Worm (Caenorhabditis elegans) whole organism, L2 larva: Measurements from ENCODE around the gene srd-17.

ENCODE experiments used
- ZK546.5 ChIP-seq: sonication (generic microtip); optimal IDR thresholded peaks from 2 replicates; lab custom pipeline; 2017; ENCODE audit warnings: missing biosample characterization, missing genetic modification characterization
- blmp-1 ChIP-seq: sonication (generic microtip); optimal IDR thresholded peaks from 2 replicates; lab custom pipeline; 2017; ENCODE audit warnings: missing genetic modification characterization, mild to moderate bottlenecking, missing compliant biosample characterization, antibody characterized with exemption, moderate library complexity; ENCODE audit not compliant: insufficient read depth
- nhr-11 ChIP-seq: fragments of 150-350 bp; optimal IDR thresholded peaks from 2 replicates; lab custom pipeline; 2014; ENCODE audit warnings: missing biosample characterization, missing genetic modification characterization
- nhr-12 ChIP-seq: fragments of 150-350 bp; optimal IDR thresholded peaks from 2 replicates; lab custom pipeline; 2014; ENCODE audit warnings: missing biosample characterization, missing genetic modification characterization
- nhr-23 ChIP-seq: fragments of 150-350 bp; optimal IDR thresholded peaks from 2 replicates; lab custom pipeline; 2014; ENCODE audit warnings: missing biosample characterization, missing genetic modification reagents, missing genetic modification characterization
- sma-9 ChIP-seq, 2 experiments: fragments of 150-350 bp in 1 of 2; sonication (generic microtip) in 1 of 2; optimal IDR thresholded peaks; 2 replicates each; lab custom pipeline; 2014 to 2016; ENCODE audit warnings: missing genetic modification characterization in 2 of 2, mild to moderate bottlenecking in 1 of 2, missing biosample characterization in 1 of 2, missing compliant biosample characterization in 1 of 2, missing genetic modification reagents in 1 of 2, moderate library complexity in 1 of 2
- snpc-4 ChIP-seq: fragments of 150-350 bp; optimal IDR thresholded peaks from 2 replicates; lab custom pipeline; 2014; ENCODE audit warnings: missing biosample characterization, missing genetic modification characterization
- unc-55 ChIP-seq: fragments of 150-350 bp; sonication (generic microtip); optimal IDR thresholded peaks from 3 replicates; lab custom pipeline; 2014; ENCODE audit warnings: missing biosample characterization, missing genetic modification reagents, missing genetic modification characterization
- unc-62 ChIP-seq: fragments of 150-350 bp; optimal IDR thresholded peaks from 2 replicates; lab custom pipeline; 2014; ENCODE audit warnings: missing biosample characterization, missing genetic modification reagents, missing genetic modification characterization
- zag-1 ChIP-seq: fragments of 150-350 bp; optimal IDR thresholded peaks from 2 replicates; lab custom pipeline; 2014; ENCODE audit warnings: missing biosample characterization, missing genetic modification characterization
- ztf-11 ChIP-seq: sonication (generic microtip); optimal IDR thresholded peaks from 2 replicates; lab custom pipeline; 2017; ENCODE audit warnings: missing biosample characterization, missing genetic modification characterization

ce11 chrV:13416076-13416475 lies 16.4 kb downstream of the srd-17 start:
- TF ChIP-seq blmp-1 (tag; lab: Kevin White, UChicago): no peak
- no peak for TF ChIP-seq ZK546.5 (tag; lab: Kevin White, UChicago)
- TF ChIP-seq unc-62 (GFP tag; lab: Kevin White, UChicago): no peak
- TF ChIP-seq nhr-12 (tag; lab: Kevin White, UChicago): no peak
- TF ChIP-seq unc-55 (GFP tag; lab: Kevin White, UChicago): no peak
- no peak for TF ChIP-seq sma-9 (GFP tag; optimal IDR thresholded peaks at IDR 0.05; lab: Kevin White, UChicago)
- TF ChIP-seq sma-9 (tag; optimal IDR thresholded peaks at IDR 0.05; lab: Kevin White, UChicago): no peak
- TF ChIP-seq snpc-4 (tag; lab: Kevin White, UChicago): no peak
- TF ChIP-seq nhr-23 (tag; lab: Kevin White, UChicago): no peak
- no peak for TF ChIP-seq zag-1 (tag; lab: Kevin White, UChicago)
- TF ChIP-seq nhr-11: no peak
- no peak for TF ChIP-seq ztf-11
